Worm (Caenorhabditis elegans) whole organism, early embryonic: ENCODE results near the gene F23F1.4.
A peak's percentile ranks its signal among the peaks of the same experiment; 100 is the strongest.

Experiments
- ama-1 ChIP-seq: fragments of 150-350 bp; optimal IDR thresholded peaks from 2 replicates; lab custom pipeline; 2014
- ceh-13 ChIP-seq: fragments of 200-800 bp; sonication (Bioruptor generic); optimal IDR thresholded peaks from 2 replicates; lab custom pipeline; 2018; ENCODE audit warnings: mild to moderate bottlenecking, missing genetic modification characterization, missing compliant biosample characterization
- tbx-11 ChIP-seq: fragments of 200-800 bp; sonication (Bioruptor generic); IDR thresholded peaks from 2 replicates; pipeline ENCODE4 v1.3.6; 2022; ENCODE audit warnings: missing genetic modification characterization, missing compliant biosample characterization

Gene F23F1.4

ce11 chrII:586-985 lies 27.6 kb downstream of the F23F1.4 start:
- TF ChIP-seq tbx-11 (no peak), ceh-13 (GFP tag; lab: Kevin White, UChicago) (peak; percentile 19), ama-1 (lab: Kevin White, UChicago) (no peak)
